Worm (Caenorhabditis elegans): ENCODE results near the gene F44D12.8.

ce11 chrIV:10033053-10033452, 10.0 kb downstream of the F44D12.8 start, which contains the start of gene F44D12.6:
- TF ChIP-seq lsy-2 (tag; optimal IDR thresholded peaks at IDR 0.05) (no peak), unc-39 (tag; optimal IDR thresholded peaks at IDR 0.05) (no peak), R02D3.7 (tag; optimal IDR thresholded peaks at IDR 0.05) (no peak), alr-1 (tag; optimal IDR thresholded peaks at IDR 0.05) (no peak), nhr-12 (tag; optimal IDR thresholded peaks at IDR 0.05) (no peak), aly-2 (tag; optimal IDR thresholded peaks at IDR 0.05) (no peak), egl-27 (tag; optimal IDR thresholded peaks at IDR 0.05) (no peak), lin-13 (GFP tag; optimal IDR thresholded peaks at IDR 0.05) (no peak), ztf-4 (tag; optimal IDR thresholded peaks at IDR 0.05) (no peak), F13H6.1 (tag; optimal IDR thresholded peaks at IDR 0.05) (no peak), elt-1 (tag; optimal IDR thresholded peaks at IDR 0.05) (no peak)
